Fruit fly (Drosophila melanogaster): Measurements from ENCODE around the gene RabX4.

DNA sequence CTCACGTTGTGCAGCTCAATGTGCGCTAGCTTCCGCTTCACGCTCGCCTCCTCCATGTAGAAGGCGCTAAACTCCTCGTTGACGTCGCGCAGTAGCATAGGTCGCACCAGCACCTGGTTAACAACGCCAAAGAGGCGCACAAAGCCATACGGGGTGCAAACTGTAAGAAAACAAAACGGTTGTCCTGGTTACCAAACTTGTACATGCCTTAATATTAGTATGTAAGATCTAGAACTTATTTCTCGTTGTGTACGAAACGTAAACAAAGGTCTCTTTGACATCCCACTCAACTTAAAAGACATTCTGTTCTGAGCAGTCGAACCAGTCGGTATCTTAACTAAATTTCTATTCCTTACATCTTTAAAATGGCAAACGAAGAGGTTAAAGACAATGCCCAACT is 20.9 kb downstream of the RabX4 start, which contains the start of gene CG6980:
- TF ChIP-seq Myc (optimal IDR thresholded peaks at IDR 0.05) (no peak), psq (optimal IDR thresholded peaks at IDR 0.05) (no peak), insv (optimal IDR thresholded peaks at IDR 0.05) (no peak), h (optimal IDR thresholded peaks at IDR 0.05) (no peak)

Measured in Kc167 (cell line).